Worm (Caenorhabditis elegans): ENCODE measurements around the gene lact-4.
A peak's percentile ranks its signal among the peaks of the same experiment; 100 is the strongest.

Gene lact-4

ce11 chrII:8428947-8429919, 51.0 kb downstream of the lact-4 start:
- TF ChIP-seq zip-8 (tag; optimal IDR thresholded peaks at IDR 0.05), result peak; percentile 16
- TF ChIP-seq elt-1 (tag; optimal IDR thresholded peaks at IDR 0.05; ENCODE audit: borderline replicate concordance, insufficient read depth), result no peak
- peak; percentile 43 for TF ChIP-seq lsy-2 (tag; optimal IDR thresholded peaks at IDR 0.05)

- TF ChIP-seq sptf-1 (tag; optimal IDR thresholded peaks at IDR 0.05) (no peak), sem-2 (GFP tag; optimal IDR thresholded peaks at IDR 0.05) (no peak), nhr-237 (tag; optimal IDR thresholded peaks at IDR 0.05) (no peak), cnd-1 (tag; optimal IDR thresholded peaks at IDR 0.05) (no peak), nhr-28 (tag; optimal IDR thresholded peaks at IDR 0.05) (no peak), mab-5 (tag; optimal IDR thresholded peaks at IDR 0.05) (no peak), unc-62 (GFP tag; optimal IDR thresholded peaks at IDR 0.05) (no peak), ceh-83 (GFP tag; optimal IDR thresholded peaks at IDR 0.05) (no peak), ztf-11 (tag; optimal IDR thresholded peaks at IDR 0.05) (no peak), elt-1 (tag; optimal IDR thresholded peaks at IDR 0.05; ENCODE audit: borderline replicate concordance, insufficient read depth) (no peak), ces-1 (GFP tag; optimal IDR thresholded peaks at IDR 0.05) (no peak)
Measured at ce11 chrII:8428758-8428946, 51.6 kb downstream of the lact-4 start, which contains the start of gene F14E5.2. TSS of gene F14E5.2 (minus strand) at chrII:8428858.

All from whole organism, mixed stage, embryonic.